Fruit fly (Drosophila melanogaster) whole organism, pupa: ENCODE measurements around the gene CG13476.

Experiments used
- CG10348 ChIP-seq: fragments of 200-800 bp; sonication (Bioruptor generic); IDR thresholded peaks from 2 replicates; pipeline ENCODE4 v1.3.6; 2022; ENCODE audit warnings: missing biosample characterization, missing genetic modification characterization
- CG4496 ChIP-seq: fragments of 200-800 bp; sonication (Bioruptor generic); IDR thresholded peaks from 3 replicates; pipeline ENCODE4 v1.3.6; 2022; ENCODE audit warnings: missing biosample characterization, missing genetic modification characterization
- D1 ChIP-seq: fragments of 200-800 bp; sonication (Bioruptor generic); optimal IDR thresholded peaks from 2 replicates; lab custom pipeline; 2018; ENCODE audit warnings: missing biosample characterization, mild to moderate bottlenecking, missing genetic modification characterization, moderate library complexity
- Pif1B ChIP-seq: fragments of 200-800 bp; sonication (Bioruptor generic); optimal IDR thresholded peaks from 3 replicates; lab custom pipeline; 2016; ENCODE audit warnings: missing biosample characterization, missing genetic modification characterization
- fd96Ca ChIP-seq: fragments of 200-800 bp; sonication (Bioruptor generic); IDR thresholded peaks from 3 replicates; pipeline ENCODE4 v1.3.6; 2022; ENCODE audit warnings: missing biosample characterization, missing genetic modification characterization
- rn ChIP-seq: fragments of 200-800 bp; sonication (Bioruptor generic); IDR thresholded peaks from 2 replicates; pipeline ENCODE4 v1.3.6; 2022; ENCODE audit warnings: missing biosample characterization, missing genetic modification characterization

dm6 chr3L:14657485-14658054 lies 47.7 kb upstream of the CG13476 start:
- TF ChIP-seq CG4496 (no peak), rn (GFP tag; lab: Robert Waterston, UW) (no peak), CG10348 (GFP tag; lab: Robert Waterston, UW) (no peak), Pif1B (GFP tag; lab: Kevin White, UChicago) (no peak), D1 (no peak), fd96Ca (GFP tag; lab: Robert Waterston, UW) (no peak)
